Fruit fly (Drosophila melanogaster) whole organism, wandering third instar larva: ENCODE results near the gene haf.

Experiments
- Dfd ChIP-seq: fragments of >200 bp; optimal IDR thresholded peaks from 2 replicates; lab custom pipeline; 2017; ENCODE audit warnings: missing biosample characterization, missing genetic modification characterization
- GATAd ChIP-seq: sonication (Bioruptor generic); optimal IDR thresholded peaks from 2 replicates; lab custom pipeline; 2016; ENCODE audit warnings: missing biosample characterization, missing genetic modification characterization
- OdsH ChIP-seq: fragments of 200-800 bp; sonication (Bioruptor generic); optimal IDR thresholded peaks from 2 replicates; lab custom pipeline; 2016; ENCODE audit warnings: missing biosample characterization, mild to moderate bottlenecking, missing genetic modification characterization
- Sp1 ChIP-seq: fragments of 200-800 bp; sonication (Bioruptor generic); optimal IDR thresholded peaks from 3 replicates; lab custom pipeline; 2019; ENCODE audit warnings: missing biosample characterization, mild to moderate bottlenecking, missing genetic modification characterization, moderate library complexity
- psq ChIP-seq: fragments of 200-800 bp; sonication (Bioruptor generic); optimal IDR thresholded peaks from 3 replicates; lab custom pipeline; 2017; ENCODE audit warnings: missing biosample characterization, mild to moderate bottlenecking, missing genetic modification characterization, moderate library complexity
- sv ChIP-seq: fragments of 200-800 bp; sonication (Bioruptor generic); optimal IDR thresholded peaks from 3 replicates; lab custom pipeline; 2016; ENCODE audit warnings: missing biosample characterization, missing genetic modification characterization
- tai ChIP-seq: sonication (Bioruptor generic); optimal IDR thresholded peaks from 2 replicates; lab custom pipeline; 2016; ENCODE audit warnings: missing biosample characterization, missing genetic modification characterization
- usp ChIP-seq: fragments of >200 bp; optimal IDR thresholded peaks from 2 replicates; lab custom pipeline; 2017; ENCODE audit warnings: missing biosample characterization, missing genetic modification characterization

dm6 chr2L:1518022-1518421 lies 36.9 kb upstream of the haf start, which contains the start of gene halo:
- no peak for TF ChIP-seq Dfd
- TF ChIP-seq Sp1 (GFP tag; lab: Kevin White, UChicago), result no peak
- TF ChIP-seq usp (GFP tag; lab: Kevin White, UChicago), result no peak
- TF ChIP-seq sv (GFP tag; lab: Kevin White, UChicago), result no peak
- TF ChIP-seq psq (GFP tag; lab: Kevin White, UChicago), result no peak
- TF ChIP-seq GATAd (GFP tag; lab: Kevin White, UChicago), result no peak
- no peak for TF ChIP-seq OdsH
- TF ChIP-seq tai, result no peak
